Fruit fly (Drosophila melanogaster) whole organism, prepupa: ENCODE data around the gene Rpn7.

Experiments used
- Blimp-1 ChIP-seq: fragments of 200-800 bp; sonication (Bioruptor generic); optimal IDR thresholded peaks from 3 replicates; lab custom pipeline; 2017; ENCODE audit warnings: missing biosample characterization, missing genetic modification characterization, mild to moderate bottlenecking, moderate library complexity, missing genetic modification reagents
- CG10631 ChIP-seq: fragments of 200-800 bp; sonication (Bioruptor generic); optimal IDR thresholded peaks from 2 replicates; lab custom pipeline; 2016; ENCODE audit warnings: missing biosample characterization, missing genetic modification characterization
- CG11294 ChIP-seq: fragments of 200-800 bp; sonication (Bioruptor generic); IDR thresholded peaks from 2 replicates; pipeline ENCODE4 v1.3.6; 2022; ENCODE audit warnings: missing biosample characterization, missing genetic modification characterization
- CG16779 ChIP-seq: fragments of 200-800 bp; sonication (Bioruptor generic); optimal IDR thresholded peaks from 3 replicates; lab custom pipeline; 2017; ENCODE audit warnings: missing biosample characterization, mild to moderate bottlenecking, missing genetic modification characterization
- CG32006 ChIP-seq: fragments of 200-800 bp; sonication (Bioruptor generic); optimal IDR thresholded peaks from 3 replicates; lab custom pipeline; 2017; ENCODE audit warnings: missing biosample characterization, mild to moderate bottlenecking, missing genetic modification characterization
- CG3919 ChIP-seq: fragments of 200-800 bp; sonication (Bioruptor generic); optimal IDR thresholded peaks from 3 replicates; lab custom pipeline; 2016; ENCODE audit warnings: missing biosample characterization, missing genetic modification characterization
- CG6163 ChIP-seq: fragments of 200-800 bp; sonication (Bioruptor generic); IDR thresholded peaks from 3 replicates; pipeline ENCODE4 v1.3.6; 2022; ENCODE audit warnings: missing biosample characterization, missing genetic modification characterization
- CG6276 ChIP-seq: fragments of 200-800 bp; sonication (Bioruptor generic); optimal IDR thresholded peaks from 2 replicates; lab custom pipeline; 2017; ENCODE audit warnings: missing biosample characterization, mild to moderate bottlenecking, missing genetic modification characterization
- CG6792 ChIP-seq: fragments of 200-800 bp; sonication (Bioruptor generic); optimal IDR thresholded peaks from 3 replicates; lab custom pipeline; 2016; ENCODE audit warnings: missing biosample characterization, missing genetic modification characterization
- CG6854 ChIP-seq: fragments of 200-800 bp; sonication (Bioruptor generic); optimal IDR thresholded peaks from 2 replicates; lab custom pipeline; 2017; ENCODE audit warnings: missing biosample characterization, mild to moderate bottlenecking, missing genetic modification characterization
- CG8319 ChIP-seq: fragments of 200-800 bp; sonication (Bioruptor generic); optimal IDR thresholded peaks from 3 replicates; lab custom pipeline; 2016; ENCODE audit warnings: missing biosample characterization, missing genetic modification characterization
- CG8632 ChIP-seq: fragments of 200-800 bp; sonication (Bioruptor generic); optimal IDR thresholded peaks from 3 replicates; lab custom pipeline; 2016; ENCODE audit warnings: missing biosample characterization, missing genetic modification characterization
- Ets21C ChIP-seq: fragments of 200-800 bp; sonication (Bioruptor generic); optimal IDR thresholded peaks from 3 replicates; lab custom pipeline; 2016; ENCODE audit warnings: missing biosample characterization, missing genetic modification characterization
- Gug ChIP-seq: fragments of 200-800 bp; sonication (Bioruptor generic); IDR thresholded peaks from 2 replicates; pipeline ENCODE4 v1.3.6; 2022; ENCODE audit warnings: missing biosample characterization, missing genetic modification characterization
- Hr39 ChIP-seq: fragments of 200-800 bp; sonication (Bioruptor generic); optimal IDR thresholded peaks from 2 replicates; lab custom pipeline; 2016; ENCODE audit warnings: missing biosample characterization, missing genetic modification characterization
- Met ChIP-seq: fragments of 200-800 bp; sonication (Bioruptor generic); optimal IDR thresholded peaks from 3 replicates; lab custom pipeline; 2016; ENCODE audit warnings: missing biosample characterization, missing genetic modification characterization
- Smox ChIP-seq: fragments of 200-800 bp; sonication (Bioruptor generic); optimal IDR thresholded peaks from 3 replicates; lab custom pipeline; 2016; ENCODE audit warnings: missing biosample characterization, missing genetic modification characterization
- Sox14 ChIP-seq: fragments of 200-800 bp; sonication (Bioruptor generic); optimal IDR thresholded peaks from 3 replicates; lab custom pipeline; 2016; ENCODE audit warnings: missing biosample characterization, missing genetic modification characterization
- Sox15 ChIP-seq: fragments of 200-800 bp; sonication (Bioruptor generic); optimal IDR thresholded peaks from 3 replicates; lab custom pipeline; 2016; ENCODE audit warnings: missing biosample characterization, missing genetic modification characterization
- cyc ChIP-seq: fragments of 200-800 bp; sonication (Bioruptor generic); optimal IDR thresholded peaks from 3 replicates; lab custom pipeline; 2016; ENCODE audit warnings: missing biosample characterization, missing genetic modification characterization
- dsx ChIP-seq: fragments of 200-800 bp; optimal IDR thresholded peaks from 3 replicates; lab custom pipeline; 2019; ENCODE audit warnings: missing biosample characterization, mild to moderate bottlenecking, missing genetic modification characterization, moderate library complexity; ENCODE audit not compliant: poor library complexity, severe bottlenecking
- esn ChIP-seq: fragments of 200-800 bp; sonication (Bioruptor generic); optimal IDR thresholded peaks from 2 replicates; lab custom pipeline; 2016; ENCODE audit warnings: missing biosample characterization, mild to moderate bottlenecking, missing genetic modification characterization, moderate library complexity
- fd59A ChIP-seq: fragments of 200-800 bp; sonication (Bioruptor generic); optimal IDR thresholded peaks from 2 replicates; lab custom pipeline; 2017; ENCODE audit warnings: missing biosample characterization, mild to moderate bottlenecking, missing genetic modification characterization, missing genetic modification reagents
- fkh ChIP-seq: fragments of 200-800 bp; sonication (Bioruptor generic); optimal IDR thresholded peaks from 3 replicates; lab custom pipeline; 2017; ENCODE audit warnings: missing biosample characterization, mild to moderate bottlenecking, missing genetic modification characterization, moderate library complexity
- net ChIP-seq: fragments of 200-800 bp; sonication (Bioruptor generic); optimal IDR thresholded peaks from 3 replicates; lab custom pipeline; 2016; ENCODE audit warnings: missing biosample characterization, missing genetic modification characterization
- pdm3 ChIP-seq: fragments of 200-800 bp; sonication (Bioruptor generic); optimal IDR thresholded peaks from 3 replicates; lab custom pipeline; 2016; ENCODE audit warnings: missing biosample characterization, missing genetic modification characterization
- salr ChIP-seq, 2 experiments: fragments of 200-800 bp; sonication (Bioruptor generic); optimal IDR thresholded peaks; 3 replicates each; lab custom pipeline; 2016 to 2018; ENCODE audit warnings: missing biosample characterization in 2 of 2, missing genetic modification characterization in 2 of 2, mild to moderate bottlenecking in 1 of 2
- spab ChIP-seq: fragments of 200-800 bp; sonication (Bioruptor generic); optimal IDR thresholded peaks from 2 replicates; lab custom pipeline; 2017; ENCODE audit warnings: missing biosample characterization, mild to moderate bottlenecking, missing genetic modification characterization, missing genetic modification reagents
- svp ChIP-seq: fragments of 200-800 bp; sonication (Bioruptor generic); peaks from one replicate; lab custom pipeline; 2016; ENCODE audit warnings: missing biosample characterization, missing genetic modification characterization
- vri ChIP-seq: fragments of 200-800 bp; sonication (Bioruptor generic); optimal IDR thresholded peaks from 3 replicates; lab custom pipeline; 2016; ENCODE audit warnings: missing biosample characterization, mild to moderate bottlenecking, missing genetic modification characterization

Rpn7 gene

DNA sequence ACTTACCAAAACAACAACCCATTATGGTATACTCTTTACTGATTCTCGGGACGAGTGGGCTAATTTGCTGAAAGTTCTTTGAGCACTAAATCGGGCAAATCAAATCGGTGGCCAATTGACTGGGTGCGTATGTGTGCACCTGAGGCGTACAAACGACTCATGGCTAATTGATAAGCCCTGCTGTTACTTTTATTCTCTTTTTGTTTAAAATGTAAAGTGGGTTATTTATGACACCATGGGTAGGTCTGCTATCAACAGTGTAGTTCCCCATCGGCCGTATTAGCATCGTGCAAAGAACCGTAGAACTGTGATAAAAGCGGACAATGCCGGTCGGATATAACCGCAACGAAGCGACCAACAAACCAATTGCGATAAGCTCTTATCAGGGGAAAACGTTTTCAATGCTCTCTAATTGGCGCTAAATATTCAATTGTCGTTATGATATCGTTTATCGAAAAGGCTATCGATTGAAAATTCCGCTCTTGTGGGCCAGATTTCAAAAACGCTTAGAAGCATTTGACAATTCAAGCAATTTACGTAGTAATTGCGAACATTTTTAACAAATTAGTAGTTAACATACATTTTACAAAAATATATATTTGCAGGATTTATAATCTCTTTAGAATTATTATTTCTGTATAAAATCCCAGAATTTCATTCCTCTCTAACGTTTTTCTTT, 14.5 kb downstream of the Rpn7 start, which contains the start of gene CG34288 (continued):
- TF ChIP-seq Met (GFP tag; lab: Kevin White, UChicago): no peak
- no peak for TF ChIP-seq CG6854
- TF ChIP-seq CG8632 (GFP tag; lab: Kevin White, UChicago): no peak
- TF ChIP-seq CG11294 (GFP tag; lab: Robert Waterston, UW): no peak
- no peak for TF ChIP-seq Sox15 (GFP tag; lab: Kevin White, UChicago)
- TF ChIP-seq net (GFP tag; lab: Kevin White, UChicago): no peak
- TF ChIP-seq CG32006 (GFP tag; lab: Kevin White, UChicago): no peak
- TF ChIP-seq Blimp-1 (GFP tag; lab: Kevin White, UChicago): peak; percentile 2
- TF ChIP-seq fd59A (GFP tag; lab: Kevin White, UChicago): no peak
- TF ChIP-seq CG6792 (GFP tag; lab: Kevin White, UChicago): no peak
- no peak for TF ChIP-seq CG6163 (GFP tag; lab: Robert Waterston, UW)
- TF ChIP-seq CG8319: no peak
- no peak for TF ChIP-seq fkh
- TF ChIP-seq CG6276 (GFP tag; lab: Kevin White, UChicago): no peak

DNA sequence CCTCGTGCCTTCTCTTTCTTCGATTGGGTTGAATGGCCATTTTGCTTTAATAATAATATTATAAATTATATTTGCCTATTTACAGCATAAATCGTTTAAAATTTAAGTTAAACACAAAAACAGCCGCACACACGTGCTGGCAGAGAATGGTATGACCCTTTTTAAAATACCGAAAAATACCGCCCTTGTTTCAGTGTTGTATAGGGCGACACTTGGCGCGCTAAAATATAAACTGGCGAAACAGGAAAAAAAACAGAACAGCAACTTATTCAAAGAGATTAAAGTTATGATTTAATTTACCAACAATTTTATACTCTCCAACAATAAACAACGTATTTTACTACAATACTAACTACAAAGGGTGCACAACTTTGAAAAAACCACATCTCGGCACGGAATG, 15.4 kb downstream of the Rpn7 start, which contains the start of gene CG12499:
Gene CG12499, minus strand, starts transcription at position 95 of the 400 bp plus-strand sequence.
- no peak for TF ChIP-seq Sox14 (GFP tag; lab: Kevin White, UChicago)
- no peak for TF ChIP-seq CG8319
- no peak for TF ChIP-seq spab (GFP tag; lab: Kevin White, UChicago)
- TF ChIP-seq CG10631 (GFP tag; lab: Kevin White, UChicago): no peak
- TF ChIP-seq salr (GFP tag; optimal IDR thresholded peaks at IDR 0.05; lab: Kevin White, UChicago): no peak
- no peak for TF ChIP-seq Hr39 (GFP tag; lab: Kevin White, UChicago)
- TF ChIP-seq esn (GFP tag; lab: Kevin White, UChicago): no peak
- TF ChIP-seq Smox (GFP tag; lab: Kevin White, UChicago): no peak
- no peak for TF ChIP-seq fkh
- TF ChIP-seq cyc (GFP tag; lab: Kevin White, UChicago): no peak

DNA sequence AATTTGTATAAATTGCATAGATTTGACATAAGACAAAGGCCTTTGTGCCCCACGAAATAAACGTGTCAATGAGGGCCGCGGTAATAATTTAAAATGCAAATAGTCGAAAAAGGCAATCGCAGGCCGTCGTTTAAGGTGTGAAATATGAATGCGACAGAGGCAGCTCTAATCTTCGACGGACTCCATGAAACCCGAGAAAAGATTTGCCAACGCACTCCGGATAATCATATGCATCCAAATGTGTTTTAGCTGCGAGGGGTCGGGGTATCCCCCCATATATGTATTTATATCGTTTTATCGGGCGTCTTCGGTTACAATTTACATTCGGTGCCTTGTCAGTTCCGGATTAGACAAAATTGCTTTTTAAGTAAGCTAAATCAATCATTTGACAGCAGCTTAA, 23.6 kb downstream of the Rpn7 start:
- TF ChIP-seq CG3919 (GFP tag; lab: Kevin White, UChicago) (no peak), Smox (GFP tag; lab: Kevin White, UChicago) (no peak), fd59A (GFP tag; lab: Kevin White, UChicago) (no peak), cyc (GFP tag; lab: Kevin White, UChicago) (no peak), pdm3 (no peak), Hr39 (GFP tag; lab: Kevin White, UChicago) (no peak), Ets21C (GFP tag; lab: Kevin White, UChicago) (no peak), CG8632 (GFP tag; lab: Kevin White, UChicago) (no peak), Gug (GFP tag; lab: Robert Waterston, UW) (no peak), CG16779 (tag; lab: Kevin White, UChicago) (no peak), vri (GFP tag; lab: Kevin White, UChicago) (no peak), CG6276 (GFP tag; lab: Kevin White, UChicago) (no peak), dsx (GFP tag; lab: Kevin White, UChicago) (no peak)

DNA sequence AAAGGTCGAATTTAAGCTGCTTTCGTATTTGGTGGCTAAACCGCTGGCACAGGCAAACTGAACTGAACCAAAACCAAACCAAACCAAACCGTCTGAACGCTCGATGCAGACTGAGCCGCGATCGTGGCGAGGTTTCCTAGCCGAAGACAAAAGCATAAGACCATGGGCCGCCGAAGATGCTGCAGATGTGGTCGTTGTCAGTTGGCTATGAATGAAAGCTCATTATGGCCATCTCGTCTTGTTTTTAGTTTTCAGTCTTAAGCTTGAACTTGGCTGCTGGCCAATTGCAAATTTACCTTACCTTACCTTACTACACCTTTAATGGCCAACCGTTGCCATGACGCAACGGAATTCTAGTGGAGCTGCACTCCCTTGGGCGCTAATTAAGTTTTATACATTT, 25.8 kb downstream of the Rpn7 start, which contains the start of gene CG13847:
Gene CG13847, minus strand, starts transcription at position 101 of the 400 bp plus-strand sequence.
- TF ChIP-seq esn (GFP tag; lab: Kevin White, UChicago): no peak

DNA sequence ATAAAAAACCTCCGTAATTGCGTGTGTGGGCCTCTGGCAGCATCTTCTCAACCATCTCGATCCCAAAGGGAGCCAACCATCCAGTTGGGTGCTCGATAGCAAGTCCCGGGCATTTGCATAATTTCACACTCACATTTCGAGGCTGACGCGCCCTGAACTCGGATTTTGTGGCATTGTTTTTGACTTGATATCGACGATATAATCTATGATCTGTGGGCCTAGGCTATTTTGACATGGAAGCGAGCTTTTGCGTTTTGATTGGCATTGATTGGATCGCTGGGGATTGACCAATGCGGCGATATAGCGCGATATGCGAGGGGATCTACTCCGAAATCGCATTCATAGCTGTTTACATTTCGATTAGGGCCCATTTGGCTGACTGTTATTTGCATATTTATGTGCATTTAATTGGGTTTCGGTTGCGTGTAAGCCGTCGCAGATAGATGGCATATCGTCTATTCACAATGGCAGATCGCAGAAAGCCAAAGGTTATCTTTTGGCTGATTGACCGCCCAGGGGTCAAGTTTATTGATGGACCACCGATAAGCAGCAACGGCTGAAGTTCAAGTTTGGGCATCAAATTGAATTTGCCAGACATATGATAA, 29.6 kb downstream of the Rpn7 start:
- TF ChIP-seq CG6854 (no peak), svp (GFP tag; lab: Kevin White, UChicago) (peak; percentile 65), CG6792 (GFP tag; lab: Kevin White, UChicago) (no peak)
